Worm (Caenorhabditis elegans) whole organism, young adult: ENCODE results near the gene T28C6.3.
A peak's percentile ranks its signal among the peaks of the same experiment; 100 is the strongest.

ENCODE experiments used
- D2030.7 ChIP-seq: fragments of 200-800 bp; sonication (Bioruptor generic); IDR thresholded peaks from 2 replicates; pipeline ENCODE4 v1.3.6; 2022; ENCODE audit warnings: missing genetic modification reagents, missing genetic modification characterization, missing compliant biosample characterization
- F55B11.4 ChIP-seq: sonication (generic microtip); optimal IDR thresholded peaks from 2 replicates; lab custom pipeline; 2016; ENCODE audit warnings: missing compliant biosample characterization, missing genetic modification characterization, borderline replicate concordance; ENCODE audit not compliant: insufficient read depth
- F57A8.1 ChIP-seq: fragments of 200-800 bp; sonication (Bioruptor generic); optimal IDR thresholded peaks from 2 replicates; lab custom pipeline; 2018; ENCODE audit warnings: mild to moderate bottlenecking, missing genetic modification characterization, moderate library complexity, missing compliant biosample characterization
- die-1 ChIP-seq: sonication (generic microtip); optimal IDR thresholded peaks from 2 replicates; lab custom pipeline; 2016; ENCODE audit warnings: missing genotype, mild to moderate bottlenecking, missing genetic modification characterization, missing compliant biosample characterization
- ets-4 ChIP-seq: fragments of 200-800 bp; sonication (Bioruptor generic); optimal IDR thresholded peaks from 2 replicates; lab custom pipeline; 2018; ENCODE audit warnings: mild to moderate bottlenecking, missing genetic modification characterization, missing compliant biosample characterization
- fkh-3 ChIP-seq: sonication (generic microtip); optimal IDR thresholded peaks from 2 replicates; lab custom pipeline; 2016; ENCODE audit warnings: mild to moderate bottlenecking, missing genetic modification characterization, missing compliant biosample characterization
- lir-1 ChIP-seq: fragments of 200-800 bp; sonication (Bioruptor generic); conservative IDR thresholded peaks from 2 replicates; pipeline ENCODE4 v1.3.6; 2022; ENCODE audit warnings: missing genetic modification reagents, missing genetic modification characterization, missing compliant biosample characterization
- mel-28 ChIP-seq: sonication (generic microtip); optimal IDR thresholded peaks from 2 replicates; lab custom pipeline; 2016; ENCODE audit warnings: borderline replicate concordance, mild to moderate bottlenecking, missing genetic modification characterization, missing compliant biosample characterization
- snpc-4 ChIP-seq, 5 experiments: fragments of 150-350 bp in 1 of 5; sonication (generic microtip) in 4 of 5; optimal IDR thresholded peaks; 2 replicates each; lab custom pipeline; 2014 to 2018; ENCODE audit warnings: missing genetic modification characterization in 5 of 5, missing biosample characterization in 3 of 5, antibody characterized with exemption in 2 of 5, mild to moderate bottlenecking in 2 of 5, missing compliant biosample characterization in 2 of 5, missing genotype in 2 of 5, moderate library complexity in 2 of 5, missing genetic modification reagents in 1 of 5
- sptf-2 ChIP-seq: fragments of 200-800 bp; sonication (Bioruptor generic); optimal IDR thresholded peaks from 2 replicates; lab custom pipeline; 2018; ENCODE audit warnings: mild to moderate bottlenecking, missing genetic modification characterization, missing compliant biosample characterization

- TF ChIP-seq fkh-3 (no peak), snpc-4 (GFP tag; optimal IDR thresholded peaks at IDR 0.05; lab: Kevin White, UChicago) (no peak), snpc-4 (tag; optimal IDR thresholded peaks at IDR 0.05; lab: Kevin White, UChicago) (peak in 2 of 4 experiments; percentile 30 to 41), sptf-2 (GFP tag; lab: Kevin White, UChicago) (no peak), F57A8.1 (GFP tag; lab: Kevin White, UChicago) (no peak), mel-28 (tag; lab: Kevin White, UChicago) (no peak), lir-1 (no peak), die-1 (tag; lab: Kevin White, UChicago) (no peak), F55B11.4 (tag; lab: Kevin White, UChicago) (no peak), D2030.7 (GFP tag; lab: Robert Waterston, UW) (no peak), ets-4 (GFP tag; lab: Kevin White, UChicago) (peak; percentile 68)
Observed at ce11 chrIV:8866092-8866491, 46.0 kb downstream of the T28C6.3 start.
